Fruit fly (Drosophila melanogaster) whole organism, pupa: ENCODE results near the gene CG5800.

Source experiments
- CG34367 ChIP-seq: fragments of 200-800 bp; sonication (Bioruptor generic); optimal IDR thresholded peaks from 2 replicates; lab custom pipeline; 2018; ENCODE audit warnings: missing biosample characterization, mild to moderate bottlenecking, missing genetic modification characterization
- Pif1B ChIP-seq: fragments of 200-800 bp; sonication (Bioruptor generic); optimal IDR thresholded peaks from 3 replicates; lab custom pipeline; 2016; ENCODE audit warnings: missing biosample characterization, missing genetic modification characterization

DNA sequence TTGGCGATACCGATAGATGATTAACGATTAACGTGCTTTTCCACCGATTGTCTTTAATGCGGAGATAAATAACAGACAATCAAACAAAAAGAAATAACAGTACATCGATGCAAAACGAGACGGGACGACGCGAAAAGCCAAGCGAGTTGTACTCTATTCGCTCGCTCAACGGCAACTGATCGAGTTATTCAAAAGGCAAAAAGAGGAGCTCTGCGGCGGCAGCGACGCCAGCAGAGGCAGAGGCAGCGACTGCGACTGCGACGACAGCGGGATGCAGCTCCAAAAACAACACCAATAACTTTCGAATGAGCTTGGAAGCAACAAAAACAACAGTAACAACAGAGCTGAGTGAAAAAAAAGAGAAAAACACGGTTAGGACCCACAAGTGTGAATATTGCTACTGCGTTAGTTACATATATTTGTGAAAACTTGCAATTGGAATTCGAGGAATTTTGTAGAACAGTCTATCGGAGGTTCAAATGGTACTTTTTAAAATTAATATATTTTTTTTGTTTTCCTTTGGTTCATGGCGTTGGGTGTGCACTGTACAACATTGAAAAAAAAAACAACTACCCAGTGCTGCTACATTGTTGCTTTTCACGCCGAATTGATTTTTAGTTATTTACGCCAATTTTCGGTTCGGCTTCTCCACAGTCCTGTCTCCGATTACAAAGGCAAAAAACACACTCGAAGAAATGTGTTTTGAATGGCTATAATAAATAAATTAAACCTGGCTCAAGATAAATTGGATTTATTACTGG lies 46.8 kb downstream of the CG5800 start:
- TF ChIP-seq CG34367 (tag; lab: Kevin White, UChicago) (peak; percentile 91), Pif1B (GFP tag; lab: Kevin White, UChicago) (peak; percentile 97)
